Fruit fly (Drosophila melanogaster) Kc167 (cell line): Measurements from ENCODE around the gene CG11164.

Experiments used
- Sin3A ChIP-seq: fragments of >200 bp; optimal IDR thresholded peaks from 2 replicates; lab custom pipeline; 2018; ENCODE audit warnings: missing external identifiers
- psq ChIP-seq: fragments of >200 bp; optimal IDR thresholded peaks from 2 replicates; lab custom pipeline; 2017; ENCODE audit warnings: missing external identifiers

dm6 chrX:13630290-13630900 is 37.4 kb upstream of the CG11164 start:
- TF ChIP-seq Sin3A (lab: Kevin White, UChicago) (no peak), psq (lab: Kevin White, UChicago) (no peak)
